Worm (Caenorhabditis elegans): ENCODE measurements around the gene oig-4.

ce11 chrII:7616141-7616540 lies 2.8 kb downstream of the oig-4 start, which contains the start of gene cdc-42:
- TF ChIP-seq dao-5 (tag; optimal IDR thresholded peaks at IDR 0.05) (no peak), him-1 (tag; optimal IDR thresholded peaks at IDR 0.05) (no peak), W03F9.2 (tag; optimal IDR thresholded peaks at IDR 0.05) (no peak)

Measured in whole organism, L4/young adult.